Worm (Caenorhabditis elegans) whole organism, late embryonic: ENCODE data around the gene sdhb-1.

ENCODE experiments used
- C08G9.2 ChIP-seq: sonication (generic microtip); optimal IDR thresholded peaks from 2 replicates; lab custom pipeline; 2016; ENCODE audit warnings: mild to moderate bottlenecking, missing genetic modification characterization, moderate library complexity, missing compliant biosample characterization
- C38D4.7 ChIP-seq: fragments of 200-800 bp; sonication (Bioruptor generic); optimal IDR thresholded peaks from 2 replicates; lab custom pipeline; 2018; ENCODE audit warnings: mild to moderate bottlenecking, missing genetic modification characterization, moderate library complexity, missing compliant biosample characterization
- K09A11.1 ChIP-seq: sonication (generic microtip); optimal IDR thresholded peaks from 2 replicates; lab custom pipeline; 2017; ENCODE audit warnings: antibody characterized with exemption, mild to moderate bottlenecking, missing genetic modification characterization, missing compliant biosample characterization; ENCODE audit not compliant: insufficient read depth
- T23F11.4 ChIP-seq: fragments of 200-800 bp; sonication (Bioruptor generic); optimal IDR thresholded peaks from 2 replicates; lab custom pipeline; 2018; ENCODE audit warnings: mild to moderate bottlenecking, missing genetic modification characterization, missing compliant biosample characterization
- Y22D7AL.16 ChIP-seq: sonication (generic microtip); optimal IDR thresholded peaks from 2 replicates; lab custom pipeline; 2016; ENCODE audit warnings: missing genetic modification characterization, missing compliant biosample characterization
- ahr-1 ChIP-seq: sonication (generic microtip); optimal IDR thresholded peaks from 2 replicates; lab custom pipeline; 2016; ENCODE audit warnings: missing genetic modification characterization, missing compliant biosample characterization
- ama-1 ChIP-seq: fragments of 150-350 bp; optimal IDR thresholded peaks from 2 replicates; lab custom pipeline; 2014
- ceh-14 ChIP-seq: sonication (generic microtip); optimal IDR thresholded peaks from 2 replicates; lab custom pipeline; 2016; ENCODE audit warnings: missing genotype, missing genetic modification characterization, missing compliant biosample characterization
- ceh-24 ChIP-seq: sonication (generic microtip); optimal IDR thresholded peaks from 2 replicates; lab custom pipeline; 2016; ENCODE audit warnings: mild to moderate bottlenecking, missing genetic modification characterization, missing compliant biosample characterization
- ceh-45 ChIP-seq: fragments of 200-800 bp; sonication (Bioruptor generic); IDR thresholded peaks from 2 replicates; pipeline ENCODE4 v1.3.6; 2022; ENCODE audit warnings: missing genetic modification reagents, missing genetic modification characterization, missing compliant biosample characterization
- ceh-48 ChIP-seq: sonication (generic microtip); optimal IDR thresholded peaks from 2 replicates; lab custom pipeline; 2016; ENCODE audit warnings: missing genetic modification characterization, inconsistent platforms, missing compliant biosample characterization
- ceh-6 ChIP-seq: fragments of 200-800 bp; sonication (Bioruptor generic); optimal IDR thresholded peaks from 2 replicates; lab custom pipeline; 2018; ENCODE audit warnings: mild to moderate bottlenecking, missing genetic modification characterization, missing compliant biosample characterization
- ceh-9 ChIP-seq: sonication (generic microtip); optimal IDR thresholded peaks from 2 replicates; lab custom pipeline; 2016; ENCODE audit warnings: mild to moderate bottlenecking, missing genetic modification characterization, inconsistent platforms, missing compliant biosample characterization
- che-1 ChIP-seq: sonication (generic microtip); optimal IDR thresholded peaks from 2 replicates; lab custom pipeline; 2016; ENCODE audit warnings: mild to moderate bottlenecking, missing genetic modification characterization, missing compliant biosample characterization
- dmd-4 ChIP-seq: sonication (generic microtip); optimal IDR thresholded peaks from 2 replicates; lab custom pipeline; 2016; ENCODE audit warnings: borderline replicate concordance, missing genetic modification characterization, missing compliant biosample characterization
- elt-2 ChIP-seq: sonication (generic microtip); optimal IDR thresholded peaks from 2 replicates; lab custom pipeline; 2016; ENCODE audit warnings: missing genetic modification reagents, missing genetic modification characterization, missing compliant biosample characterization
- elt-4 ChIP-seq: sonication (generic microtip); optimal IDR thresholded peaks from 2 replicates; lab custom pipeline; 2016; ENCODE audit warnings: missing genetic modification characterization, missing compliant biosample characterization
- eyg-1 ChIP-seq: sonication (generic microtip); optimal IDR thresholded peaks from 2 replicates; lab custom pipeline; 2016; ENCODE audit warnings: missing genotype, missing genetic modification characterization, missing compliant biosample characterization
- fkh-6 ChIP-seq: sonication (generic microtip); optimal IDR thresholded peaks from 2 replicates; lab custom pipeline; 2016; ENCODE audit warnings: missing genetic modification characterization, missing compliant biosample characterization
- gmeb-2 ChIP-seq: sonication (generic microtip); optimal IDR thresholded peaks from 2 replicates; lab custom pipeline; 2016; ENCODE audit warnings: missing genetic modification characterization, inconsistent platforms, missing compliant biosample characterization
- hlh-15 ChIP-seq: sonication (generic microtip); optimal IDR thresholded peaks from 2 replicates; lab custom pipeline; 2016; ENCODE audit warnings: missing genetic modification characterization, missing compliant biosample characterization
- hlh-8 ChIP-seq: sonication (generic microtip); optimal IDR thresholded peaks from 2 replicates; lab custom pipeline; 2016; ENCODE audit warnings: missing genotype, missing genetic modification characterization, missing compliant biosample characterization
- lim-6 ChIP-seq: sonication (generic microtip); optimal IDR thresholded peaks from 2 replicates; lab custom pipeline; 2016; ENCODE audit warnings: missing genetic modification characterization, missing compliant biosample characterization
- lin-11 ChIP-seq: fragments of 200-800 bp; sonication (Bioruptor generic); optimal IDR thresholded peaks from 2 replicates; lab custom pipeline; 2018; ENCODE audit warnings: mild to moderate bottlenecking, missing genetic modification characterization, missing compliant biosample characterization
- madf-2 ChIP-seq: sonication (generic microtip); optimal IDR thresholded peaks from 2 replicates; lab custom pipeline; 2017; ENCODE audit warnings: missing genetic modification characterization, missing compliant biosample characterization
- nhr-11 ChIP-seq: fragments of 150-350 bp; optimal IDR thresholded peaks from 2 replicates; lab custom pipeline; 2014; ENCODE audit warnings: missing biosample characterization, missing genetic modification characterization
- npax-4 ChIP-seq: sonication (generic microtip); optimal IDR thresholded peaks from 2 replicates; lab custom pipeline; 2016; ENCODE audit warnings: missing genetic modification characterization, missing compliant biosample characterization
- odd-2 ChIP-seq: sonication (generic microtip); optimal IDR thresholded peaks from 2 replicates; lab custom pipeline; 2017; ENCODE audit warnings: antibody characterized with exemption, mild to moderate bottlenecking, missing genetic modification characterization, missing compliant biosample characterization
- pat-9 ChIP-seq: fragments of 200-800 bp; sonication (Bioruptor generic); optimal IDR thresholded peaks from 2 replicates; lab custom pipeline; 2018; ENCODE audit warnings: mild to moderate bottlenecking, missing genetic modification characterization, moderate library complexity, missing compliant biosample characterization
- pha-4 ChIP-seq: fragments of 150-350 bp; optimal IDR thresholded peaks from 2 replicates; lab custom pipeline; 2018; ENCODE audit warnings: missing biosample characterization, missing genetic modification reagents, missing genetic modification characterization
- pqm-1 ChIP-seq: sonication (generic microtip); optimal IDR thresholded peaks from 2 replicates; lab custom pipeline; 2016; ENCODE audit warnings: missing genetic modification characterization, missing compliant biosample characterization
- ref-2 ChIP-seq: sonication (generic microtip); optimal IDR thresholded peaks from 2 replicates; lab custom pipeline; 2016; ENCODE audit warnings: missing genetic modification characterization, missing compliant biosample characterization
- rnt-1 ChIP-seq: sonication (generic microtip); optimal IDR thresholded peaks from 2 replicates; lab custom pipeline; 2016; ENCODE audit warnings: missing genetic modification characterization, missing compliant biosample characterization
- sox-4 ChIP-seq: sonication (generic microtip); optimal IDR thresholded peaks from 2 replicates; lab custom pipeline; 2017; ENCODE audit warnings: mild to moderate bottlenecking, missing genetic modification characterization, inconsistent platforms, missing compliant biosample characterization
- tbx-2 ChIP-seq: sonication (generic microtip); optimal IDR thresholded peaks from 2 replicates; lab custom pipeline; 2016; ENCODE audit warnings: missing genetic modification characterization, missing compliant biosample characterization
- unc-3 ChIP-seq, 2 experiments: fragments of 200-800 bp in 1 of 2; sonication (Bioruptor generic) in 1 of 2; sonication (generic microtip) in 1 of 2; conservative IDR thresholded peaks in 1 of 2; optimal IDR thresholded peaks in 1 of 2; 2 replicates each; pipeline versions ENCODE4 v1.3.6 to Lab custom; 2016 to 2022; ENCODE audit warnings: missing compliant biosample characterization in 2 of 2, missing genetic modification characterization in 2 of 2, missing genetic modification reagents in 1 of 2
- unc-42 ChIP-seq: sonication (generic microtip); optimal IDR thresholded peaks from 2 replicates; lab custom pipeline; 2016; ENCODE audit warnings: missing genotype, missing genetic modification characterization, missing compliant biosample characterization
- unc-55 ChIP-seq: sonication (generic microtip); optimal IDR thresholded peaks from 2 replicates; lab custom pipeline; 2017; ENCODE audit warnings: missing biosample characterization, missing genetic modification reagents, missing genetic modification characterization
- zip-5 ChIP-seq: sonication (generic microtip); optimal IDR thresholded peaks from 2 replicates; lab custom pipeline; 2016; ENCODE audit warnings: missing genetic modification characterization, missing compliant biosample characterization
- ztf-16 ChIP-seq: sonication (generic microtip); optimal IDR thresholded peaks from 2 replicates; lab custom pipeline; 2017; ENCODE audit warnings: missing genetic modification characterization, missing compliant biosample characterization

The sdhb-1 gene

ce11 chrII:9333714-9334113 is 18.8 kb downstream of the sdhb-1 start, which contains the start of gene scp-1:
Gene scp-1, plus strand, starts transcription at chrII:9334014.
- no peak for TF ChIP-seq tbx-2 (tag; lab: Kevin White, UChicago)
- no peak for TF ChIP-seq ceh-9
- no peak for TF ChIP-seq hlh-8 (tag; lab: Kevin White, UChicago)
- no peak for TF ChIP-seq ceh-45 (GFP tag; lab: Robert Waterston, UW)

ce11 chrII:9333034-9333433 is 19.5 kb downstream of the sdhb-1 start:
- TF ChIP-seq gmeb-2 (tag; lab: Kevin White, UChicago) (no peak), pha-4 (tag; lab: Kevin White, UChicago) (no peak), ceh-14 (tag; lab: Kevin White, UChicago) (no peak), eyg-1 (tag; lab: Kevin White, UChicago) (no peak), unc-55 (GFP tag; lab: Kevin White, UChicago) (no peak), unc-42 (tag; lab: Kevin White, UChicago) (no peak), nhr-11 (tag; lab: Kevin White, UChicago) (no peak), elt-2 (tag; lab: Kevin White, UChicago) (no peak), madf-2 (tag; lab: Kevin White, UChicago) (no peak), elt-4 (tag; lab: Kevin White, UChicago) (no peak), che-1 (tag; lab: Kevin White, UChicago) (no peak), ceh-6 (no peak), K09A11.1 (no peak)

ce11 chrII:9331343-9331742 is 21.2 kb downstream of the sdhb-1 start, which contains the start of gene eif-3.F:
Gene eif-3.F, plus strand, starts transcription at chrII:9331643.
- TF ChIP-seq sox-4 (tag; lab: Kevin White, UChicago) (no peak), zip-5 (tag; lab: Kevin White, UChicago) (no peak), ceh-45 (GFP tag; lab: Robert Waterston, UW) (no peak), C08G9.2 (tag; lab: Kevin White, UChicago) (no peak), madf-2 (tag; lab: Kevin White, UChicago) (no peak), ztf-16 (no peak), ama-1 (no peak), fkh-6 (no peak), hlh-8 (tag; lab: Kevin White, UChicago) (no peak), dmd-4 (tag; lab: Kevin White, UChicago) (no peak), odd-2 (tag; lab: Kevin White, UChicago) (no peak), Y22D7AL.16 (tag; lab: Kevin White, UChicago) (no peak)

ce11 chrII:9329474-9329873 is 23.1 kb downstream of the sdhb-1 start, which contains the start of gene wbp-2:
Gene wbp-2, plus strand, starts transcription at chrII:9329774.
- TF ChIP-seq npax-4 (no peak), madf-2 (tag; lab: Kevin White, UChicago) (no peak), hlh-8 (tag; lab: Kevin White, UChicago) (no peak), zip-5 (tag; lab: Kevin White, UChicago) (no peak), nhr-11 (tag; lab: Kevin White, UChicago) (no peak), unc-3 (GFP tag; conservative IDR thresholded peaks at IDR 0.05; lab: Robert Waterston, UW) (no peak), unc-3 (tag; optimal IDR thresholded peaks at IDR 0.05; lab: Kevin White, UChicago) (no peak), lin-11 (tag; lab: Kevin White, UChicago) (no peak), K09A11.1 (no peak), ceh-24 (tag; lab: Kevin White, UChicago) (no peak), C38D4.7 (GFP tag; lab: Kevin White, UChicago) (no peak), rnt-1 (tag; lab: Kevin White, UChicago) (no peak), ref-2 (tag; lab: Kevin White, UChicago) (no peak), Y22D7AL.16 (tag; lab: Kevin White, UChicago) (no peak)

- TF ChIP-seq lim-6 (tag; lab: Kevin White, UChicago) (no peak), pat-9 (tag; lab: Kevin White, UChicago) (no peak), hlh-15 (tag; lab: Kevin White, UChicago) (no peak), che-1 (tag; lab: Kevin White, UChicago) (no peak), hlh-8 (tag; lab: Kevin White, UChicago) (no peak), ceh-48 (no peak), unc-55 (GFP tag; lab: Kevin White, UChicago) (no peak), T23F11.4 (no peak), pqm-1 (no peak), ceh-6 (no peak), ama-1 (no peak), ahr-1 (no peak), eyg-1 (tag; lab: Kevin White, UChicago) (no peak), elt-4 (tag; lab: Kevin White, UChicago) (no peak), fkh-6 (no peak), sox-4 (tag; lab: Kevin White, UChicago) (no peak)
- TF ChIP-seq, all 69 proteins: peak for 0
These were observed 27.0 kb downstream of the sdhb-1 start for ce11 chrII:9325555-9325954.
